Fruit fly (Drosophila melanogaster): Measurements from ENCODE around the gene CG5676.
A peak's percentile ranks its signal among the peaks of the same experiment; 100 is the strongest.

The CG5676 gene

dm6 chr2L:10246785-10247190 is 8.9 kb downstream of the CG5676 start, which contains the start of gene chico (continued):
- TF ChIP-seq CG12744 (GFP tag; optimal IDR thresholded peaks at IDR 0.05) (no peak), CG17829 (tag; optimal IDR thresholded peaks at IDR 0.05) (peak; percentile 53), nau (GFP tag; optimal IDR thresholded peaks at IDR 0.05) (no peak), gem (tag; optimal IDR thresholded peaks at IDR 0.05) (no peak), CG2875 (GFP tag; optimal IDR thresholded peaks at IDR 0.05) (no peak), CG13287 (GFP tag; IDR thresholded peaks at IDR 0.05; ENCODE audit: partially characterized antibody) (peak; percentile 60), Hr51 (GFP tag; optimal IDR thresholded peaks at IDR 0.05) (no peak), CG17802 (tag; optimal IDR thresholded peaks at IDR 0.05) (no peak), CG11723 (GFP tag; optimal IDR thresholded peaks at IDR 0.05) (no peak), ab (GFP tag; optimal IDR thresholded peaks at IDR 0.05) (no peak), Ets65A (GFP tag) (no peak), wek (GFP tag; optimal IDR thresholded peaks at IDR 0.05) (peak; percentile 4), CG6272 (GFP tag; IDR thresholded peaks at IDR 0.05) (no peak), Nf-YB (GFP tag; optimal IDR thresholded peaks at IDR 0.05) (no peak), Trl (optimal IDR thresholded peaks at IDR 0.05) (no peak), Trl (GFP tag; optimal IDR thresholded peaks at IDR 0.05) (no peak), CG18011 (GFP tag; optimal IDR thresholded peaks at IDR 0.05) (no peak), CG31224 (GFP tag; IDR thresholded peaks at IDR 0.05) (no peak), CG10979 (tag; optimal IDR thresholded peaks at IDR 0.05) (no peak), CG8281 (tag; optimal IDR thresholded peaks at IDR 0.05) (no peak), CG3065 (GFP tag; optimal IDR thresholded peaks at IDR 0.05) (no peak), mam (GFP tag; optimal IDR thresholded peaks at IDR 0.05) (no peak), dati (GFP tag; IDR thresholded peaks at IDR 0.05) (no peak), Hsf (GFP tag; optimal IDR thresholded peaks at IDR 0.05) (no peak), MTF-1 (GFP tag; optimal IDR thresholded peaks at IDR 0.05; ENCODE audit: borderline replicate concordance) (no peak), CG1529 (GFP tag; optimal IDR thresholded peaks at IDR 0.05) (no peak), CG8944 (GFP tag; optimal IDR thresholded peaks at IDR 0.05) (no peak), crp (GFP tag; optimal IDR thresholded peaks at IDR 0.05) (no peak), crol (GFP tag; IDR thresholded peaks at IDR 0.05) (no peak), BtbVII (GFP tag; optimal IDR thresholded peaks at IDR 0.05) (no peak), CG42726 (GFP tag; IDR thresholded peaks at IDR 0.05; ENCODE audit: partially characterized antibody) (peak; percentile 35; the same call in 1 of the 2 replicates), nmo (GFP tag; optimal IDR thresholded peaks at IDR 0.05) (peak; percentile 63), bab2 (GFP tag; optimal IDR thresholded peaks at IDR 0.05) (no peak), CG7963 (GFP tag; IDR thresholded peaks at IDR 0.05; ENCODE audit: partially characterized antibody) (peak; percentile 26; the same call in 2 of the 3 replicates), danr (GFP tag; IDR thresholded peaks at IDR 0.05) (no peak), CG30431 (GFP tag; optimal IDR thresholded peaks at IDR 0.05) (no peak), CG10366 (GFP tag; IDR thresholded peaks at IDR 0.05) (no peak), CG12104 (GFP tag; optimal IDR thresholded peaks at IDR 0.05) (no peak), CG2678 (tag; optimal IDR thresholded peaks at IDR 0.05) (no peak), sisA (GFP tag; IDR thresholded peaks at IDR 0.05) (no peak), CG10147 (GFP tag; optimal IDR thresholded peaks at IDR 0.05) (no peak), CrebB (tag; optimal IDR thresholded peaks at IDR 0.05) (no peak), zen (tag; optimal IDR thresholded peaks at IDR 0.05) (no peak), CG11093 (GFP tag; IDR thresholded peaks at IDR 0.05) (no peak), chif (GFP tag; optimal IDR thresholded peaks at IDR 0.05) (no peak), Med (GFP tag) (peak; percentile 83), unc-4 (GFP tag; IDR thresholded peaks at IDR 0.05; ENCODE audit: partially characterized antibody) (peak; percentile 62), pzg (GFP tag; optimal IDR thresholded peaks at IDR 0.05) (peak; percentile 97), onecut (GFP tag; IDR thresholded peaks at IDR 0.05) (no peak), mld (GFP tag; IDR thresholded peaks at IDR 0.05; ENCODE audit: partially characterized antibody) (no peak), otp (GFP tag; IDR thresholded peaks at IDR 0.05) (no peak)

Measured in whole organism, embryonic.